Fruit fly (Drosophila melanogaster) whole organism, embryonic: Measurements from ENCODE around the gene alphaTub84D.

Experiments used
- CG1024 ChIP-seq: fragments of 200-800 bp; sonication (Bioruptor generic); IDR thresholded peaks from 2 replicates; pipeline ENCODE4 v1.3.6; 2022; ENCODE audit warnings: missing biosample characterization, missing genetic modification characterization
- CG11085 ChIP-seq: fragments of 200-800 bp; sonication (Bioruptor generic); IDR thresholded peaks from 2 replicates; pipeline ENCODE4 v1.3.6; 2022; ENCODE audit warnings: missing biosample characterization, missing genetic modification characterization
- CG11504 ChIP-seq: fragments of 200-800 bp; sonication (Bioruptor generic); optimal IDR thresholded peaks from 3 replicates; lab custom pipeline; 2019; ENCODE audit warnings: missing biosample characterization, mild to moderate bottlenecking, missing genetic modification characterization, moderate library complexity
- CG11695 ChIP-seq: fragments of 200-800 bp; sonication (Bioruptor generic); IDR thresholded peaks from 3 replicates; pipeline ENCODE4 v1.3.6; 2022; ENCODE audit warnings: missing biosample characterization, missing genetic modification characterization
- CG14441 ChIP-seq: fragments of 200-800 bp; sonication (Bioruptor generic); IDR thresholded peaks from 2 replicates; pipeline ENCODE4 v1.3.6; 2022; ENCODE audit warnings: missing biosample characterization, missing genetic modification characterization
- CG17612 ChIP-seq: fragments of 200-800 bp; sonication (Bioruptor generic); IDR thresholded peaks from 2 replicates; pipeline ENCODE4 v1.3.6; 2022; ENCODE audit warnings: missing biosample characterization, missing genetic modification characterization
- CG2116 ChIP-seq: fragments of 200-800 bp; sonication (Bioruptor generic); optimal IDR thresholded peaks from 3 replicates; lab custom pipeline; 2018; ENCODE audit warnings: missing biosample characterization, mild to moderate bottlenecking, missing genetic modification characterization
- CG2678 ChIP-seq: fragments of 200-800 bp; sonication (Bioruptor generic); optimal IDR thresholded peaks from 3 replicates; lab custom pipeline; 2019; ENCODE audit warnings: missing biosample characterization, mild to moderate bottlenecking, missing genetic modification characterization, moderate library complexity
- CG2889 ChIP-seq: fragments of 200-800 bp; sonication (Bioruptor generic); IDR thresholded peaks from 3 replicates; pipeline ENCODE4 v1.3.6; 2022; ENCODE audit warnings: missing biosample characterization, missing genetic modification characterization
- CG30403 ChIP-seq: fragments of 200-800 bp; sonication (Bioruptor generic); optimal IDR thresholded peaks from 3 replicates; lab custom pipeline; 2016; ENCODE audit warnings: missing biosample characterization, missing genetic modification characterization
- CG4617 ChIP-seq: fragments of 200-800 bp; sonication (Bioruptor generic); optimal IDR thresholded peaks from 3 replicates; lab custom pipeline; 2016; ENCODE audit warnings: missing biosample characterization, missing genetic modification characterization, borderline replicate concordance
- CG5953 ChIP-seq: fragments of 200-800 bp; sonication (Bioruptor generic); IDR thresholded peaks from 2 replicates; pipeline ENCODE4 v1.3.6; 2022; ENCODE audit warnings: missing biosample characterization, missing genetic modification characterization
- CG6689 ChIP-seq: fragments of 200-800 bp; sonication (Bioruptor generic); IDR thresholded peaks from 2 replicates; pipeline ENCODE4 v1.3.6; 2022; ENCODE audit warnings: missing biosample characterization, missing genetic modification characterization
- CG6854 ChIP-seq: fragments of 200-800 bp; sonication (Bioruptor generic); optimal IDR thresholded peaks from 3 replicates; lab custom pipeline; 2017; ENCODE audit warnings: missing biosample characterization, mild to moderate bottlenecking, missing genetic modification characterization
- CG7372 ChIP-seq: fragments of 200-800 bp; sonication (Bioruptor generic); IDR thresholded peaks from 2 replicates; pipeline ENCODE4 v1.3.6; 2022; ENCODE audit warnings: missing biosample characterization, missing genetic modification characterization
- CG7839 ChIP-seq: fragments of 200-800 bp; sonication (Bioruptor generic); optimal IDR thresholded peaks from 3 replicates; lab custom pipeline; 2018; ENCODE audit warnings: missing biosample characterization, mild to moderate bottlenecking, missing genetic modification characterization, moderate library complexity
- CG7963 ChIP-seq: fragments of 200-800 bp; sonication (Bioruptor generic); IDR thresholded peaks from 3 replicates; pipeline ENCODE4 v1.3.6; 2022; ENCODE audit warnings: missing biosample characterization, missing genetic modification characterization; ENCODE audit not compliant: partially characterized antibody
- CG8290 ChIP-seq, 3 experiments: fragments of 200-800 bp; sonication (Bioruptor generic); optimal IDR thresholded peaks; 2 replicates each; lab custom pipeline; 2016 to 2019; ENCODE audit warnings: missing biosample characterization in 3 of 3, missing genetic modification characterization in 3 of 3, mild to moderate bottlenecking in 2 of 3, moderate library complexity in 1 of 3
- CG8388 ChIP-seq: fragments of 200-800 bp; sonication (Bioruptor generic); optimal IDR thresholded peaks from 2 replicates; lab custom pipeline; 2019; ENCODE audit warnings: missing biosample characterization, mild to moderate bottlenecking, missing genetic modification characterization, moderate library complexity
- Dip3 ChIP-seq: fragments of 200-800 bp; sonication (Bioruptor generic); optimal IDR thresholded peaks from 3 replicates; lab custom pipeline; 2016; ENCODE audit warnings: missing biosample characterization, missing genetic modification characterization
- Doc3 ChIP-seq: fragments of 200-800 bp; sonication (Bioruptor generic); IDR thresholded peaks from 3 replicates; pipeline ENCODE4 v1.3.6; 2022; ENCODE audit warnings: missing biosample characterization, missing genetic modification characterization; ENCODE audit not compliant: partially characterized antibody
- H15 ChIP-seq: fragments of 200-800 bp; sonication (Bioruptor generic); IDR thresholded peaks from 3 replicates; pipeline ENCODE4 v1.3.6; 2022; ENCODE audit warnings: missing biosample characterization, missing genetic modification characterization
- HLH54F ChIP-seq: fragments of 200-800 bp; sonication (Bioruptor generic); optimal IDR thresholded peaks from 3 replicates; lab custom pipeline; 2016; ENCODE audit warnings: missing biosample characterization, missing genetic modification characterization
- Med ChIP-seq: fragments of 200-800 bp; sonication (Bioruptor generic); peaks from one replicate; lab custom pipeline; 2016; ENCODE audit warnings: missing biosample characterization, missing genetic modification characterization, mild to moderate bottlenecking, inconsistent platforms, moderate library complexity
- Myb ChIP-seq: fragments of 200-800 bp; sonication (Bioruptor generic); optimal IDR thresholded peaks from 2 replicates; lab custom pipeline; 2016; ENCODE audit warnings: missing biosample characterization, missing genetic modification characterization
- Nf-YC ChIP-seq: fragments of 200-800 bp; optimal IDR thresholded peaks from 3 replicates; lab custom pipeline; 2019; ENCODE audit warnings: missing biosample characterization, mild to moderate bottlenecking, missing genetic modification characterization, moderate library complexity
- PHDP ChIP-seq: fragments of 200-800 bp; sonication (Bioruptor generic); optimal IDR thresholded peaks from 3 replicates; lab custom pipeline; 2018; ENCODE audit warnings: missing biosample characterization, mild to moderate bottlenecking, missing genetic modification characterization, moderate library complexity
- Rfx ChIP-seq: fragments of 200-800 bp; sonication (Bioruptor generic); IDR thresholded peaks from 2 replicates; pipeline ENCODE4 v1.3.6; 2022; ENCODE audit warnings: missing biosample characterization, missing genetic modification characterization
- Sox102F ChIP-seq: fragments of 200-800 bp; sonication (Bioruptor generic); optimal IDR thresholded peaks from 2 replicates; lab custom pipeline; 2018; ENCODE audit warnings: missing biosample characterization, mild to moderate bottlenecking, missing genetic modification characterization, moderate library complexity
- TFAM ChIP-seq: fragments of 200-800 bp; sonication (Bioruptor generic); optimal IDR thresholded peaks from 2 replicates; lab custom pipeline; 2017; ENCODE audit warnings: missing biosample characterization, missing genetic modification characterization, inconsistent platforms
- Taf1 ChIP-seq: fragments of 200-800 bp; sonication (Bioruptor generic); IDR thresholded peaks from 2 replicates; pipeline ENCODE4 v1.3.6; 2022; ENCODE audit warnings: missing biosample characterization, missing genetic modification characterization
- ab ChIP-seq: fragments of 200-800 bp; sonication (Bioruptor generic); optimal IDR thresholded peaks from 2 replicates; lab custom pipeline; 2016; ENCODE audit warnings: missing biosample characterization, missing genetic modification characterization
- danr ChIP-seq: fragments of 200-800 bp; sonication (Bioruptor generic); IDR thresholded peaks from 2 replicates; pipeline ENCODE4 v1.3.6; 2022; ENCODE audit warnings: missing biosample characterization, missing genetic modification characterization
- dmrt99B ChIP-seq: fragments of 200-800 bp; sonication (Bioruptor generic); optimal IDR thresholded peaks from 2 replicates; lab custom pipeline; 2018; ENCODE audit warnings: missing biosample characterization, mild to moderate bottlenecking, missing genetic modification characterization, moderate library complexity
- dpn ChIP-seq, 2 experiments: fragments of 200-800 bp; sonication (Bioruptor generic); optimal IDR thresholded peaks; 3 replicates each; lab custom pipeline; 2016; ENCODE audit warnings: missing biosample characterization in 2 of 2, missing genetic modification characterization in 2 of 2
- ems ChIP-seq: fragments of 200-800 bp; sonication (Bioruptor generic); optimal IDR thresholded peaks from 3 replicates; lab custom pipeline; 2016; ENCODE audit warnings: missing biosample characterization, missing genetic modification characterization
- fru ChIP-seq: fragments of >200 bp; optimal IDR thresholded peaks from 2 replicates; lab custom pipeline; 2017
- grau ChIP-seq: fragments of 200-800 bp; optimal IDR thresholded peaks from 3 replicates; lab custom pipeline; 2019; ENCODE audit warnings: missing biosample characterization, mild to moderate bottlenecking, missing genetic modification characterization, moderate library complexity
- gsb ChIP-seq: fragments of 200-800 bp; sonication (Bioruptor generic); IDR thresholded peaks from 2 replicates; pipeline ENCODE4 v1.3.6; 2022; ENCODE audit warnings: missing biosample characterization, missing genetic modification characterization
- klu ChIP-seq: fragments of 200-800 bp; sonication (Bioruptor generic); IDR thresholded peaks from 2 replicates; pipeline ENCODE4 v1.3.6; 2022; ENCODE audit warnings: missing biosample characterization, missing genetic modification characterization
- mam ChIP-seq: fragments of 200-800 bp; sonication (Bioruptor generic); optimal IDR thresholded peaks from 3 replicates; lab custom pipeline; 2016; ENCODE audit warnings: missing biosample characterization, missing genetic modification characterization
- pho ChIP-seq: fragments of 200-800 bp; sonication (Bioruptor generic); optimal IDR thresholded peaks from 2 replicates; lab custom pipeline; 2016; ENCODE audit warnings: missing biosample characterization, missing genetic modification characterization
- prd ChIP-seq, 3 experiments: fragments of >200 bp in 2 of 3; fragments of 200-800 bp in 1 of 3; sonication (Bioruptor generic) in 1 of 3; optimal IDR thresholded peaks in 2 of 3; IDR thresholded peaks in 1 of 3; 2 replicates in 2 of 3; 3 replicates in 1 of 3; pipeline versions ENCODE4 v1.3.6 to Lab custom; 2017 to 2022; ENCODE audit warnings: missing biosample characterization in 1 of 3, missing genetic modification characterization in 1 of 3
- ro ChIP-seq: fragments of 200-800 bp; sonication (Bioruptor generic); IDR thresholded peaks from 2 replicates; pipeline ENCODE4 v1.3.6; 2022; ENCODE audit warnings: missing biosample characterization, missing genetic modification characterization
- row ChIP-seq: fragments of 200-800 bp; sonication (Bioruptor generic); IDR thresholded peaks from 3 replicates; pipeline ENCODE4 v1.3.6; 2022; ENCODE audit warnings: missing biosample characterization, missing genetic modification characterization
- sens ChIP-seq: fragments of 200-800 bp; sonication (Bioruptor generic); peaks from one replicate; lab custom pipeline; 2016; ENCODE audit warnings: missing biosample characterization, missing genetic modification characterization
- slbo ChIP-seq: fragments of 200-800 bp; sonication (Bioruptor generic); IDR thresholded peaks from 2 replicates; pipeline ENCODE4 v1.3.6; 2022; ENCODE audit warnings: missing biosample characterization, missing genetic modification characterization
- so ChIP-seq: fragments of 200-800 bp; sonication (Bioruptor generic); IDR thresholded peaks from 3 replicates; pipeline ENCODE4 v1.3.6; 2022; ENCODE audit warnings: missing biosample characterization, missing genetic modification characterization
- vfl ChIP-seq: fragments of 200-800 bp; sonication (Bioruptor generic); optimal IDR thresholded peaks from 2 replicates; lab custom pipeline; 2016; ENCODE audit warnings: missing biosample characterization, missing genetic modification characterization
- z ChIP-seq: fragments of 200-800 bp; sonication (Bioruptor generic); IDR thresholded peaks from 3 replicates; pipeline ENCODE4 v1.3.6; 2022; ENCODE audit warnings: missing biosample characterization, missing genetic modification characterization
- zfh1 ChIP-seq: fragments of 200-800 bp; sonication (Bioruptor generic); IDR thresholded peaks from 3 replicates; pipeline ENCODE4 v1.3.6; 2022; ENCODE audit warnings: missing biosample characterization, missing genetic modification characterization

The alphaTub84D gene

DNA sequence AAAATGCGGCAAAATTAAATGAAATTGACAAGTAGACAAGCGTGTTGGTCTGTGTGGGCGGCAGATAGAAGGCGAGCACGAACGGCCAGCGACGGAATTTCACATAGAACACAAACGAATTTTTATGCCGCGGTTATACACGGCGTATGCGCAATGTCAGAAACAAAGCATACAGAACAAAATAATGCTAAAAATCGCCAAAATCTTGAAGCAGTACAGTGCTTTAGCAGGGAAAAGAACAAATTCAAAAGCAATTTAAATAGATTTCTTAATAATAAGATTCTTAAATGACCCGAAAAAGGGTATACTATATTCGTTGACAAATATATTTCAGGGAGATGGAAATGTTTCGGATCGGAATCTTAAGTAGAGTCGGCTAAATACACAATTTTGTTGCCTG, 30.0 kb upstream of the alphaTub84D start (continued):
- no peak for TF ChIP-seq Doc3 (GFP tag; lab: Robert Waterston, UW)
- TF ChIP-seq ro (GFP tag; lab: Robert Waterston, UW): no peak
- no peak for TF ChIP-seq prd (optimal IDR thresholded peaks at IDR 0.05; lab: Kevin White, UChicago)
- peak; percentile 31; the same call in 2 of the 3 replicates for TF ChIP-seq prd (GFP tag; IDR thresholded peaks at IDR 0.05; lab: Robert Waterston, UW)
- peak; percentile 80 for TF ChIP-seq slbo (GFP tag; lab: Robert Waterston, UW)
- TF ChIP-seq CG6689 (GFP tag; lab: Robert Waterston, UW): peak; percentile 30; the same call in 1 of the 2 replicates
- peak; percentile 43; the same call in 1 of the 2 replicates for TF ChIP-seq CG14441 (GFP tag; lab: Robert Waterston, UW)
- no peak for TF ChIP-seq Nf-YC (tag; lab: Kevin White, UChicago)
- TF ChIP-seq so (GFP tag; lab: Robert Waterston, UW): no peak
- no peak for TF ChIP-seq fru (lab: Kevin White, UChicago)
- peak; percentile 15 for TF ChIP-seq dmrt99B (tag; lab: Kevin White, UChicago)
- TF ChIP-seq TFAM: no peak
- TF ChIP-seq danr (GFP tag; lab: Robert Waterston, UW): no peak
- no peak for TF ChIP-seq Myb (GFP tag; lab: Kevin White, UChicago)
- 0 out of 3 replicates have a peak, but pooled peaks have one; percentile 44 for TF ChIP-seq CG2889
- TF ChIP-seq PHDP (tag; lab: Kevin White, UChicago): peak; percentile 52
- TF ChIP-seq Rfx: peak; percentile 59
- peak; percentile 38 for TF ChIP-seq Sox102F (GFP tag; lab: Kevin White, UChicago)
- TF ChIP-seq CG30403: peak; percentile 4
- TF ChIP-seq CG5953 (GFP tag; lab: Robert Waterston, UW): no peak
- no peak for TF ChIP-seq klu
- no peak for TF ChIP-seq CG4617 (GFP tag; lab: Kevin White, UChicago)
- TF ChIP-seq CG8388: no peak
- peak; percentile 36 for TF ChIP-seq mam
- TF ChIP-seq CG1024 (GFP tag; lab: Robert Waterston, UW): no peak
- TF ChIP-seq pho (GFP tag; lab: Kevin White, UChicago): peak; percentile 2
- peak; percentile 36 for TF ChIP-seq HLH54F (GFP tag; lab: Kevin White, UChicago)
- peak; percentile 49 for TF ChIP-seq CG7839 (tag; lab: Kevin White, UChicago)
- peak in 1 of 2 experiments; percentile 51 for TF ChIP-seq dpn (GFP tag; optimal IDR thresholded peaks at IDR 0.05; lab: Kevin White, UChicago)
- 0 out of 2 replicates have a peak, but pooled peaks have one; percentile 24 for TF ChIP-seq CG17612 (GFP tag; lab: Robert Waterston, UW)
- TF ChIP-seq CG11504 (tag; lab: Kevin White, UChicago): peak; percentile 50
- TF ChIP-seq zfh1 (GFP tag; lab: Robert Waterston, UW): peak; percentile 36; the same call in 1 of the 3 replicates
- TF ChIP-seq H15 (GFP tag; lab: Robert Waterston, UW): peak; percentile 25; the same call in 1 of the 3 replicates
- TF ChIP-seq CG8290 (GFP tag; optimal IDR thresholded peaks at IDR 0.05; lab: Kevin White, UChicago): no peak
- TF ChIP-seq CG8290 (tag; optimal IDR thresholded peaks at IDR 0.05; lab: Kevin White, UChicago): peak in 1 of 2 experiments; percentile 6
- peak; percentile 43 for TF ChIP-seq Dip3 (GFP tag; lab: Kevin White, UChicago)
- peak; percentile 44 for TF ChIP-seq grau (tag; lab: Kevin White, UChicago)
- TF ChIP-seq CG6854: no peak
- TF ChIP-seq gsb (GFP tag; lab: Robert Waterston, UW): no peak
- TF ChIP-seq ems (GFP tag; lab: Kevin White, UChicago): no peak
- TF ChIP-seq CG7372 (GFP tag; lab: Robert Waterston, UW): peak; percentile 75
- no peak for TF ChIP-seq CG11085 (GFP tag; lab: Robert Waterston, UW)
- no peak for TF ChIP-seq CG7963
- TF ChIP-seq CG11695 (GFP tag; lab: Robert Waterston, UW): 0 out of 3 replicates have a peak, but pooled peaks have one; percentile 46
- TF ChIP-seq ab (GFP tag; lab: Kevin White, UChicago): no peak
- TF ChIP-seq z (GFP tag; lab: Robert Waterston, UW): no peak
- TF ChIP-seq Taf1 (GFP tag; lab: Robert Waterston, UW): no peak
- peak; percentile 82 for TF ChIP-seq sens
- TF ChIP-seq vfl (GFP tag; lab: Kevin White, UChicago): no peak
- TF ChIP-seq Med (GFP tag; lab: Kevin White, UChicago): peak; percentile 84
- TF ChIP-seq row (GFP tag; lab: Robert Waterston, UW): peak; percentile 70
- TF ChIP-seq CG2116: no peak
- peak; percentile 28 for TF ChIP-seq CG2678 (tag; lab: Kevin White, UChicago)
